Worm (Caenorhabditis elegans) whole organism, L3 larva: Measurements from ENCODE around the gene mlc-4.

ENCODE experiments used
- R02D3.7 ChIP-seq: fragments of 150-350 bp; optimal IDR thresholded peaks from 2 replicates; lab custom pipeline; 2014; ENCODE audit warnings: missing biosample characterization, missing genetic modification characterization
- fkh-10 ChIP-seq: sonication (generic microtip); optimal IDR thresholded peaks from 2 replicates; lab custom pipeline; 2017; ENCODE audit warnings: missing biosample characterization, missing genetic modification reagents, missing genetic modification characterization
- lin-15B ChIP-seq: fragments of 150-350 bp; optimal IDR thresholded peaks from 2 replicates; lab custom pipeline; 2014; ENCODE audit warnings: missing biosample characterization, missing genetic modification characterization
- lin-39 ChIP-seq: fragments of 150-350 bp; optimal IDR thresholded peaks from 2 replicates; lab custom pipeline; 2018; ENCODE audit warnings: missing biosample characterization, missing genetic modification reagents, missing genetic modification characterization
- skn-1 ChIP-seq: fragments of 150-350 bp; optimal IDR thresholded peaks from 2 replicates; lab custom pipeline; 2014; ENCODE audit warnings: missing biosample characterization, missing genetic modification characterization
- zag-1 ChIP-seq: fragments of 150-350 bp; optimal IDR thresholded peaks from 2 replicates; lab custom pipeline; 2014; ENCODE audit warnings: missing biosample characterization, missing genetic modification characterization
- ztf-11 ChIP-seq: fragments of 150-350 bp; optimal IDR thresholded peaks from 2 replicates; lab custom pipeline; 2014; ENCODE audit warnings: missing biosample characterization, missing genetic modification characterization
- ztf-4 ChIP-seq: fragments of 150-350 bp; optimal IDR thresholded peaks from 2 replicates; lab custom pipeline; 2014; ENCODE audit warnings: missing biosample characterization, missing genetic modification characterization

DNA sequence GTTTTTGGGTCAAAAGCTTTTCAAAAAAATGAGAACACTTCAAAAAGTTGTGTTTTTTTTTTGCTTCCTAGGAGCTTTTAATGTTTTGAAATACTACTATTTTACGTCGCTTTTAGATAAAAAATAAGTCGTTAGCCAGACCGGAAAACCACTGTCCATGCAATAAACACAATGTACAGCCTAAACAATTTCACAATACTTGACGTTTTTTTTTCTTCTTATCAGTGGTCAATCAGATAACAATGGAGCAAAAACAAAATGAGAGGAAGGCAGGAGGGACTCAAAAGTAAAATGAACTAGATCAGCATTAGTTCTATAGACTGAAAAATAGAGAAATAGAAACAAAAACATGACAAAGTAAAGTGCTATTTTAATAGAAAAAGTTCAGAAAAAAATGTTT, 22.8 kb downstream of the mlc-4 start:
- TF ChIP-seq ztf-11 (no peak), fkh-10 (GFP tag; lab: Kevin White, UChicago) (no peak), lin-39 (tag; lab: Kevin White, UChicago) (no peak), lin-15B (tag; lab: Kevin White, UChicago) (no peak), R02D3.7 (no peak), skn-1 (no peak), zag-1 (tag; lab: Kevin White, UChicago) (no peak), ztf-4 (no peak)
